Worm (Caenorhabditis elegans): ENCODE results near the gene rpn-3.

DNA sequence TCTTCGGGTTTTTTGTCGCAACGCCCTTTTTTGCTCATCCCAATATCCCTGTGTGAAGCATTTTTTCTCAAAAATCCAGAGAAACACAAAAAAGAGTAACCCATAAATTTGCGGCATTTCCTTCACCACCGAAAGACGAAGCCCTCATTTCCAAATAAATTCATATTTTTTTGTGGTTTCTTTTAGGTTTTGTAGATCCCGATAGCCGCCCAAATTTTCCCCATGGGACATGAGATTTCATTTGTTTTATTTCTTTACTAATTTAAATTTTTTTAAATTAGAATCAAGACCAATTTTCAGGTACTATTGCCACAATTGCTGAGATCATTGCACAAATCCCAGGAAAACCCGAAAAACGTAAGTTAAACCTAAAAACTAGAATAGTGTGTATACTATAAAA lies 19.6 kb downstream of the rpn-3 start, which contains the start of gene mig-39:
- no peak for TF ChIP-seq him-1 (tag; optimal IDR thresholded peaks at IDR 0.05)
- no peak for TF ChIP-seq W03F9.2 (tag; optimal IDR thresholded peaks at IDR 0.05)
- TF ChIP-seq dao-5 (tag; optimal IDR thresholded peaks at IDR 0.05) = no peak
